Fruit fly (Drosophila melanogaster) whole organism, embryonic: ENCODE data around the gene CG5265.
A peak's percentile ranks its signal among the peaks of the same experiment; 100 is the strongest.

Experiments used
- Abd-B ChIP-seq: fragments of 200-800 bp; sonication (Bioruptor generic); optimal IDR thresholded peaks from 2 replicates; lab custom pipeline; 2018; ENCODE audit warnings: missing biosample characterization, mild to moderate bottlenecking, missing genetic modification characterization, moderate library complexity
- C15 ChIP-seq: fragments of 200-800 bp; sonication (Bioruptor generic); IDR thresholded peaks from 3 replicates; pipeline ENCODE4 v1.3.6; 2022; ENCODE audit warnings: missing biosample characterization, missing genetic modification characterization
- CG10147 ChIP-seq: fragments of 200-800 bp; sonication (Bioruptor generic); optimal IDR thresholded peaks from 2 replicates; lab custom pipeline; 2019; ENCODE audit warnings: missing biosample characterization, mild to moderate bottlenecking, missing genetic modification characterization, moderate library complexity
- CG10431 ChIP-seq: fragments of 200-800 bp; sonication (Bioruptor generic); optimal IDR thresholded peaks from 3 replicates; lab custom pipeline; 2018; ENCODE audit warnings: missing biosample characterization, mild to moderate bottlenecking, missing genetic modification characterization
- CG12236 ChIP-seq: fragments of 200-800 bp; sonication (Bioruptor generic); optimal IDR thresholded peaks from 2 replicates; lab custom pipeline; 2016; ENCODE audit warnings: missing biosample characterization, missing genetic modification characterization
- CG13624 ChIP-seq: fragments of 200-800 bp; sonication (Bioruptor generic); optimal IDR thresholded peaks from 2 replicates; lab custom pipeline; 2016; ENCODE audit warnings: missing biosample characterization, missing genetic modification characterization
- CG13894 ChIP-seq: fragments of 200-800 bp; sonication (Bioruptor generic); optimal IDR thresholded peaks from 3 replicates; lab custom pipeline; 2018; ENCODE audit warnings: missing biosample characterization, mild to moderate bottlenecking, missing genetic modification characterization, moderate library complexity
- CG1647 ChIP-seq: fragments of 200-800 bp; sonication (Bioruptor generic); optimal IDR thresholded peaks from 3 replicates; lab custom pipeline; 2016; ENCODE audit warnings: missing biosample characterization, missing genetic modification characterization
- CG17186 ChIP-seq: fragments of 200-800 bp; sonication (Bioruptor generic); optimal IDR thresholded peaks from 3 replicates; lab custom pipeline; 2017; ENCODE audit warnings: missing biosample characterization, missing genetic modification reagents, missing genetic modification characterization
- CG17359 ChIP-seq: fragments of 200-800 bp; sonication (Bioruptor generic); optimal IDR thresholded peaks from 3 replicates; lab custom pipeline; 2018; ENCODE audit warnings: missing biosample characterization, mild to moderate bottlenecking, missing genetic modification characterization, moderate library complexity
- CG18262 ChIP-seq: fragments of 200-800 bp; optimal IDR thresholded peaks from 3 replicates; lab custom pipeline; 2019; ENCODE audit warnings: missing biosample characterization, mild to moderate bottlenecking, missing genetic modification characterization, moderate library complexity
- CG2875 ChIP-seq: fragments of 200-800 bp; sonication (Bioruptor generic); optimal IDR thresholded peaks from 2 replicates; lab custom pipeline; 2017; ENCODE audit warnings: missing biosample characterization, mild to moderate bottlenecking, missing genetic modification characterization, missing genetic modification reagents
- CG4282 ChIP-seq: fragments of 200-800 bp; sonication (Bioruptor generic); optimal IDR thresholded peaks from 2 replicates; lab custom pipeline; 2016; ENCODE audit warnings: missing biosample characterization, missing genetic modification characterization
- CG6813 ChIP-seq: fragments of 200-800 bp; sonication (Bioruptor generic); optimal IDR thresholded peaks from 2 replicates; lab custom pipeline; 2017; ENCODE audit warnings: missing biosample characterization, missing genetic modification characterization, mild to moderate bottlenecking, moderate library complexity, missing genetic modification reagents
- CG7745 ChIP-seq: fragments of 200-800 bp; sonication (Bioruptor generic); optimal IDR thresholded peaks from 2 replicates; lab custom pipeline; 2018; ENCODE audit warnings: missing biosample characterization, mild to moderate bottlenecking, missing genetic modification characterization, moderate library complexity
- CG8290 ChIP-seq, 3 experiments: fragments of 200-800 bp; sonication (Bioruptor generic); optimal IDR thresholded peaks; 2 replicates each; lab custom pipeline; 2016 to 2019; ENCODE audit warnings: missing biosample characterization in 3 of 3, missing genetic modification characterization in 3 of 3, mild to moderate bottlenecking in 2 of 3, moderate library complexity in 1 of 3
- D19B ChIP-seq: fragments of 200-800 bp; sonication (Bioruptor generic); optimal IDR thresholded peaks from 2 replicates; lab custom pipeline; 2017; ENCODE audit warnings: missing biosample characterization, mild to moderate bottlenecking, missing genetic modification characterization
- Dbx ChIP-seq: fragments of 200-800 bp; sonication (Bioruptor generic); IDR thresholded peaks from 3 replicates; pipeline ENCODE4 v1.3.6; 2022; ENCODE audit warnings: missing biosample characterization, missing genetic modification characterization
- Doc3 ChIP-seq: fragments of 200-800 bp; sonication (Bioruptor generic); IDR thresholded peaks from 3 replicates; pipeline ENCODE4 v1.3.6; 2022; ENCODE audit warnings: missing biosample characterization, missing genetic modification characterization; ENCODE audit not compliant: partially characterized antibody
- Elba2 ChIP-seq: fragments of 200-800 bp; sonication (Bioruptor generic); optimal IDR thresholded peaks from 3 replicates; lab custom pipeline; 2016; ENCODE audit warnings: missing biosample characterization, missing genetic modification characterization
- Ets65A ChIP-seq: fragments of 200-800 bp; sonication (Bioruptor generic); peaks from one replicate; lab custom pipeline; 2016; ENCODE audit warnings: missing biosample characterization, missing genetic modification characterization
- HLHmδ ChIP-seq: fragments of 200-800 bp; sonication (Bioruptor generic); optimal IDR thresholded peaks from 2 replicates; lab custom pipeline; 2018; ENCODE audit warnings: missing biosample characterization, mild to moderate bottlenecking, missing genetic modification characterization, moderate library complexity
- Hr3 ChIP-seq: fragments of 200-800 bp; sonication (Bioruptor generic); optimal IDR thresholded peaks from 3 replicates; lab custom pipeline; 2016; ENCODE audit warnings: missing biosample characterization, missing genetic modification characterization
- Hsf ChIP-seq: fragments of 200-800 bp; sonication (Bioruptor generic); optimal IDR thresholded peaks from 3 replicates; lab custom pipeline; 2016; ENCODE audit warnings: missing biosample characterization, missing genetic modification characterization
- Kr ChIP-seq: fragments of 200-800 bp; sonication (Bioruptor generic); optimal IDR thresholded peaks from 2 replicates; lab custom pipeline; 2017; ENCODE audit warnings: missing biosample characterization, mild to moderate bottlenecking, missing genetic modification characterization
- Lim3 ChIP-seq: fragments of 200-800 bp; sonication (Bioruptor generic); IDR thresholded peaks from 2 replicates; pipeline ENCODE4 v1.3.6; 2022; ENCODE audit warnings: missing biosample characterization, missing genetic modification characterization
- NfI ChIP-seq: fragments of 200-800 bp; sonication (Bioruptor generic); optimal IDR thresholded peaks from 3 replicates; lab custom pipeline; 2018; ENCODE audit warnings: missing biosample characterization, mild to moderate bottlenecking, missing genetic modification characterization, moderate library complexity
- Pdp1 ChIP-seq, 2 experiments: fragments of 200-800 bp; sonication (Bioruptor generic); optimal IDR thresholded peaks; 3 replicates each; lab custom pipeline; 2016; ENCODE audit warnings: missing biosample characterization in 2 of 2, missing genetic modification characterization in 2 of 2, mild to moderate bottlenecking in 1 of 2, moderate library complexity in 1 of 2
- Sox100B ChIP-seq: fragments of 200-800 bp; sonication (Bioruptor generic); optimal IDR thresholded peaks from 3 replicates; lab custom pipeline; 2018; ENCODE audit warnings: missing biosample characterization, mild to moderate bottlenecking, missing genetic modification characterization
- Tbp ChIP-seq: fragments of >200 bp; optimal IDR thresholded peaks from 2 replicates; lab custom pipeline; 2018; ENCODE audit warnings: missing biosample characterization, missing genetic modification characterization
- YL-1 ChIP-seq: fragments of 200-800 bp; sonication (Bioruptor generic); optimal IDR thresholded peaks from 3 replicates; lab custom pipeline; 2017; ENCODE audit warnings: missing biosample characterization, mild to moderate bottlenecking, missing genetic modification characterization
- abd-A ChIP-seq: fragments of 200-800 bp; sonication (Bioruptor generic); optimal IDR thresholded peaks from 3 replicates; lab custom pipeline; 2019; ENCODE audit warnings: missing biosample characterization, mild to moderate bottlenecking, missing genetic modification characterization, moderate library complexity
- bab2 ChIP-seq: fragments of 200-800 bp; sonication (Bioruptor generic); optimal IDR thresholded peaks from 2 replicates; lab custom pipeline; 2016; ENCODE audit warnings: missing biosample characterization, missing genetic modification characterization
- bsh ChIP-seq, 2 experiments: fragments of 200-800 bp; sonication (Bioruptor generic); optimal IDR thresholded peaks; 2 replicates each; lab custom pipeline; 2017 to 2018; ENCODE audit warnings: mild to moderate bottlenecking in 2 of 2, missing biosample characterization in 2 of 2, missing genetic modification characterization in 2 of 2, moderate library complexity in 1 of 2
- crc ChIP-seq: fragments of 200-800 bp; sonication (Bioruptor generic); optimal IDR thresholded peaks from 2 replicates; lab custom pipeline; 2016; ENCODE audit warnings: missing biosample characterization, missing genetic modification characterization
- crol ChIP-seq: fragments of 200-800 bp; sonication (Bioruptor generic); IDR thresholded peaks from 2 replicates; pipeline ENCODE4 v1.3.6; 2022; ENCODE audit warnings: missing biosample characterization, missing genetic modification characterization
- crp ChIP-seq, 2 experiments: fragments of 200-800 bp; sonication (Bioruptor generic); optimal IDR thresholded peaks; 2 replicates in 1 of 2; 3 replicates in 1 of 2; lab custom pipeline; 2017; ENCODE audit warnings: missing biosample characterization in 2 of 2, missing genetic modification characterization in 2 of 2, mild to moderate bottlenecking in 1 of 2, moderate library complexity in 1 of 2
- fd3F ChIP-seq: fragments of 200-800 bp; sonication (Bioruptor generic); optimal IDR thresholded peaks from 2 replicates; lab custom pipeline; 2018; ENCODE audit warnings: missing biosample characterization, mild to moderate bottlenecking, missing genetic modification characterization, moderate library complexity
- ftz-f1 ChIP-seq: fragments of 200-800 bp; sonication (Bioruptor generic); optimal IDR thresholded peaks from 2 replicates; lab custom pipeline; 2016; ENCODE audit warnings: missing biosample characterization, missing genetic modification characterization
- jigr1 ChIP-seq: fragments of 200-800 bp; sonication (Bioruptor generic); IDR thresholded peaks from 3 replicates; pipeline ENCODE4 v1.3.6; 2022; ENCODE audit warnings: missing biosample characterization, missing genetic modification characterization
- ken ChIP-seq: fragments of 200-800 bp; sonication (Bioruptor generic); IDR thresholded peaks from 3 replicates; pipeline ENCODE4 v1.3.6; 2022; ENCODE audit warnings: missing biosample characterization, missing genetic modification characterization
- lilli ChIP-seq: fragments of 200-800 bp; sonication (Bioruptor generic); optimal IDR thresholded peaks from 3 replicates; lab custom pipeline; 2016; ENCODE audit warnings: missing biosample characterization, missing genetic modification characterization
- oc ChIP-seq: fragments of 200-800 bp; sonication (Bioruptor generic); optimal IDR thresholded peaks from 2 replicates; lab custom pipeline; 2018; ENCODE audit warnings: missing biosample characterization, mild to moderate bottlenecking, missing genetic modification characterization, moderate library complexity
- salm ChIP-seq: fragments of 200-800 bp; sonication (Bioruptor generic); optimal IDR thresholded peaks from 2 replicates; lab custom pipeline; 2018; ENCODE audit warnings: missing biosample characterization, mild to moderate bottlenecking, missing genetic modification characterization
- sc ChIP-seq, 3 experiments: fragments of >200 bp in 2 of 3; fragments of 200-800 bp in 1 of 3; sonication (Bioruptor generic) in 1 of 3; optimal IDR thresholded peaks; 2 replicates in 2 of 3; 3 replicates in 1 of 3; lab custom pipeline; 2017; ENCODE audit warnings: mild to moderate bottlenecking in 1 of 3, missing biosample characterization in 1 of 3, missing genetic modification characterization in 1 of 3, missing genetic modification reagents in 1 of 3
- shn ChIP-seq: fragments of 200-800 bp; sonication (Bioruptor generic); optimal IDR thresholded peaks from 3 replicates; lab custom pipeline; 2016; ENCODE audit warnings: missing biosample characterization, missing genetic modification characterization
- vfl ChIP-seq: fragments of 200-800 bp; sonication (Bioruptor generic); optimal IDR thresholded peaks from 2 replicates; lab custom pipeline; 2016; ENCODE audit warnings: missing biosample characterization, missing genetic modification characterization
- vnd ChIP-seq: fragments of 200-800 bp; sonication (Bioruptor generic); IDR thresholded peaks from 3 replicates; pipeline ENCODE4 v1.3.6; 2022; ENCODE audit warnings: missing biosample characterization, missing genetic modification characterization; ENCODE audit not compliant: partially characterized antibody

The CG5265 gene

dm6 chr3R:17151376-17152026 lies 12.7 kb downstream of the CG5265 start, which contains the start of gene CG5292 (continued):
- TF ChIP-seq CG10431 = peak; percentile 36
- peak; percentile 55 for TF ChIP-seq NfI (GFP tag; lab: Kevin White, UChicago)
- no peak for TF ChIP-seq Tbp (GFP tag; lab: Kevin White, UChicago)
- TF ChIP-seq Elba2 (GFP tag; lab: Kevin White, UChicago) = peak; percentile 24
- TF ChIP-seq Doc3 (GFP tag; lab: Robert Waterston, UW) = peak; percentile 39; the same call in 1 of the 3 replicates
- no peak for TF ChIP-seq CG7745 (tag; lab: Kevin White, UChicago)
- TF ChIP-seq sc (optimal IDR thresholded peaks at IDR 0.05; lab: Kevin White, UChicago) = no peak
- no peak for TF ChIP-seq sc (GFP tag; optimal IDR thresholded peaks at IDR 0.05; lab: Kevin White, UChicago)
- TF ChIP-seq Ets65A (GFP tag; lab: Kevin White, UChicago) = peak; percentile 94
- TF ChIP-seq CG13624 (GFP tag; lab: Kevin White, UChicago) = no peak
- peak; percentile 15 for TF ChIP-seq fd3F (GFP tag; lab: Kevin White, UChicago)
- no peak for TF ChIP-seq crc (GFP tag; lab: Kevin White, UChicago)
- no peak for TF ChIP-seq Kr
- TF ChIP-seq abd-A (tag; lab: Kevin White, UChicago) = no peak
- no peak for TF ChIP-seq jigr1 (GFP tag; lab: Robert Waterston, UW)
- TF ChIP-seq oc = no peak
- no peak for TF ChIP-seq CG13894 (tag; lab: Kevin White, UChicago)
- TF ChIP-seq CG2875 (GFP tag; lab: Kevin White, UChicago) = peak; percentile 45
- TF ChIP-seq crp (GFP tag; optimal IDR thresholded peaks at IDR 0.05; lab: Kevin White, UChicago) = peak; percentile 89 to 98
- TF ChIP-seq CG1647 (GFP tag; lab: Kevin White, UChicago) = peak; percentile 20
- 0 out of 3 replicates have a peak, but pooled peaks have one; percentile 21 for TF ChIP-seq C15
- TF ChIP-seq bsh (GFP tag; optimal IDR thresholded peaks at IDR 0.05; lab: Kevin White, UChicago) = no peak
- TF ChIP-seq Sox100B (GFP tag; lab: Kevin White, UChicago) = no peak
- no peak for TF ChIP-seq CG12236 (GFP tag; lab: Kevin White, UChicago)
- 0 out of 3 replicates have a peak, but pooled peaks have one; percentile 36 for TF ChIP-seq ken
- TF ChIP-seq shn = no peak
- TF ChIP-seq Dbx (GFP tag; lab: Robert Waterston, UW) = peak; percentile 43; the same call in 2 of the 3 replicates
- no peak for TF ChIP-seq crol (GFP tag; lab: Robert Waterston, UW)
- TF ChIP-seq CG6813 = no peak
- no peak for TF ChIP-seq Lim3
- TF ChIP-seq CG17359 (tag; lab: Kevin White, UChicago) = no peak
- no peak for TF ChIP-seq lilli
- TF ChIP-seq Abd-B (GFP tag; lab: Kevin White, UChicago) = no peak
- peak; percentile 46 for TF ChIP-seq Hr3 (GFP tag; lab: Kevin White, UChicago)
- peak; percentile 16 for TF ChIP-seq vfl (GFP tag; lab: Kevin White, UChicago)
- no peak for TF ChIP-seq salm (tag; lab: Kevin White, UChicago)
- peak; percentile 38 for TF ChIP-seq CG8290 (GFP tag; optimal IDR thresholded peaks at IDR 0.05; lab: Kevin White, UChicago)
- no peak for TF ChIP-seq CG8290 (tag; optimal IDR thresholded peaks at IDR 0.05; lab: Kevin White, UChicago)
- TF ChIP-seq CG18262 = no peak
- TF ChIP-seq CG10147 = peak; percentile 23
- peak; percentile 68 for TF ChIP-seq ftz-f1 (GFP tag; lab: Kevin White, UChicago)
- TF ChIP-seq Hsf (GFP tag; lab: Kevin White, UChicago) = peak; percentile 60
- TF ChIP-seq YL-1 (GFP tag; lab: Kevin White, UChicago) = peak; percentile 72
- TF ChIP-seq bab2 (GFP tag; lab: Kevin White, UChicago) = peak; percentile 19
- TF ChIP-seq Pdp1 (GFP tag; optimal IDR thresholded peaks at IDR 0.05; lab: Kevin White, UChicago) = peak in 1 of 2 experiments; percentile 28
- no peak for TF ChIP-seq vnd
- TF ChIP-seq CG4282 (GFP tag; lab: Kevin White, UChicago) = no peak
- TF ChIP-seq CG17186 (GFP tag; lab: Kevin White, UChicago) = peak; percentile 13
- no peak for TF ChIP-seq HLHmδ (GFP tag; lab: Kevin White, UChicago)
- peak; percentile 75 for TF ChIP-seq D19B
